Worm (Caenorhabditis elegans) whole organism, late embryonic: ENCODE results near the gene lips-3.

ENCODE experiments used
- C08G9.2 ChIP-seq: sonication (generic microtip); optimal IDR thresholded peaks from 2 replicates; lab custom pipeline; 2016; ENCODE audit warnings: mild to moderate bottlenecking, missing genetic modification characterization, moderate library complexity, missing compliant biosample characterization
- F13H6.1 ChIP-seq: sonication (generic microtip); optimal IDR thresholded peaks from 2 replicates; lab custom pipeline; 2016; ENCODE audit warnings: missing genetic modification characterization, missing compliant biosample characterization
- K09A11.1 ChIP-seq: sonication (generic microtip); optimal IDR thresholded peaks from 2 replicates; lab custom pipeline; 2017; ENCODE audit warnings: antibody characterized with exemption, mild to moderate bottlenecking, missing genetic modification characterization, missing compliant biosample characterization; ENCODE audit not compliant: insufficient read depth
- T23F11.4 ChIP-seq: fragments of 200-800 bp; sonication (Bioruptor generic); optimal IDR thresholded peaks from 2 replicates; lab custom pipeline; 2018; ENCODE audit warnings: mild to moderate bottlenecking, missing genetic modification characterization, missing compliant biosample characterization
- Y22D7AL.16 ChIP-seq: sonication (generic microtip); optimal IDR thresholded peaks from 2 replicates; lab custom pipeline; 2016; ENCODE audit warnings: missing genetic modification characterization, missing compliant biosample characterization
- ahr-1 ChIP-seq: sonication (generic microtip); optimal IDR thresholded peaks from 2 replicates; lab custom pipeline; 2016; ENCODE audit warnings: missing genetic modification characterization, missing compliant biosample characterization
- ama-1 ChIP-seq: fragments of 150-350 bp; optimal IDR thresholded peaks from 2 replicates; lab custom pipeline; 2014
- ceh-18 ChIP-seq: sonication (generic microtip); optimal IDR thresholded peaks from 2 replicates; lab custom pipeline; 2016; ENCODE audit warnings: missing genetic modification characterization, missing compliant biosample characterization
- ceh-24 ChIP-seq: sonication (generic microtip); optimal IDR thresholded peaks from 2 replicates; lab custom pipeline; 2016; ENCODE audit warnings: mild to moderate bottlenecking, missing genetic modification characterization, missing compliant biosample characterization
- ceh-30 ChIP-seq: fragments of 150-350 bp; optimal IDR thresholded peaks from 2 replicates; lab custom pipeline; 2014; ENCODE audit warnings: missing biosample characterization, missing genetic modification characterization
- ceh-31 ChIP-seq: sonication (generic microtip); optimal IDR thresholded peaks from 2 replicates; lab custom pipeline; 2016; ENCODE audit warnings: missing genetic modification characterization, missing compliant biosample characterization
- ceh-45 ChIP-seq: fragments of 200-800 bp; sonication (Bioruptor generic); IDR thresholded peaks from 2 replicates; pipeline ENCODE4 v1.3.6; 2022; ENCODE audit warnings: missing genetic modification reagents, missing genetic modification characterization, missing compliant biosample characterization
- ceh-48 ChIP-seq: sonication (generic microtip); optimal IDR thresholded peaks from 2 replicates; lab custom pipeline; 2016; ENCODE audit warnings: missing genetic modification characterization, inconsistent platforms, missing compliant biosample characterization
- ceh-6 ChIP-seq: fragments of 200-800 bp; sonication (Bioruptor generic); optimal IDR thresholded peaks from 2 replicates; lab custom pipeline; 2018; ENCODE audit warnings: mild to moderate bottlenecking, missing genetic modification characterization, missing compliant biosample characterization
- ceh-9 ChIP-seq: sonication (generic microtip); optimal IDR thresholded peaks from 2 replicates; lab custom pipeline; 2016; ENCODE audit warnings: mild to moderate bottlenecking, missing genetic modification characterization, inconsistent platforms, missing compliant biosample characterization
- che-1 ChIP-seq: sonication (generic microtip); optimal IDR thresholded peaks from 2 replicates; lab custom pipeline; 2016; ENCODE audit warnings: mild to moderate bottlenecking, missing genetic modification characterization, missing compliant biosample characterization
- dmd-4 ChIP-seq: sonication (generic microtip); optimal IDR thresholded peaks from 2 replicates; lab custom pipeline; 2016; ENCODE audit warnings: borderline replicate concordance, missing genetic modification characterization, missing compliant biosample characterization
- dve-1 ChIP-seq: sonication (generic microtip); optimal IDR thresholded peaks from 2 replicates; lab custom pipeline; 2017; ENCODE audit warnings: antibody characterized with exemption, mild to moderate bottlenecking, missing genetic modification characterization, missing compliant biosample characterization
- elt-2 ChIP-seq: sonication (generic microtip); optimal IDR thresholded peaks from 2 replicates; lab custom pipeline; 2016; ENCODE audit warnings: missing genetic modification reagents, missing genetic modification characterization, missing compliant biosample characterization
- ets-4 ChIP-seq: sonication (generic microtip); optimal IDR thresholded peaks from 2 replicates; lab custom pipeline; 2016; ENCODE audit warnings: missing genetic modification characterization, missing compliant biosample characterization
- eyg-1 ChIP-seq: sonication (generic microtip); optimal IDR thresholded peaks from 2 replicates; lab custom pipeline; 2016; ENCODE audit warnings: missing genotype, missing genetic modification characterization, missing compliant biosample characterization
- fkh-10 ChIP-seq: fragments of 150-350 bp; optimal IDR thresholded peaks from 2 replicates; lab custom pipeline; 2014; ENCODE audit warnings: missing biosample characterization, missing genetic modification reagents, missing genetic modification characterization
- fkh-6 ChIP-seq: sonication (generic microtip); optimal IDR thresholded peaks from 2 replicates; lab custom pipeline; 2016; ENCODE audit warnings: missing genetic modification characterization, missing compliant biosample characterization
- hlh-6 ChIP-seq: sonication (generic microtip); optimal IDR thresholded peaks from 2 replicates; lab custom pipeline; 2016; ENCODE audit warnings: missing genotype, missing genetic modification characterization, missing compliant biosample characterization
- lim-6 ChIP-seq: sonication (generic microtip); optimal IDR thresholded peaks from 2 replicates; lab custom pipeline; 2016; ENCODE audit warnings: missing genetic modification characterization, missing compliant biosample characterization
- nhr-232 ChIP-seq: sonication (generic microtip); optimal IDR thresholded peaks from 2 replicates; lab custom pipeline; 2016; ENCODE audit warnings: missing genetic modification characterization, missing compliant biosample characterization
- odd-2 ChIP-seq: sonication (generic microtip); optimal IDR thresholded peaks from 2 replicates; lab custom pipeline; 2017; ENCODE audit warnings: antibody characterized with exemption, mild to moderate bottlenecking, missing genetic modification characterization, missing compliant biosample characterization
- pag-3 ChIP-seq: sonication (generic microtip); optimal IDR thresholded peaks from 2 replicates; lab custom pipeline; 2016; ENCODE audit warnings: missing compliant biosample characterization, missing genetic modification characterization, borderline replicate concordance
- pat-9 ChIP-seq: fragments of 200-800 bp; sonication (Bioruptor generic); optimal IDR thresholded peaks from 2 replicates; lab custom pipeline; 2018; ENCODE audit warnings: mild to moderate bottlenecking, missing genetic modification characterization, moderate library complexity, missing compliant biosample characterization
- pha-2 ChIP-seq: sonication (generic microtip); optimal IDR thresholded peaks from 2 replicates; lab custom pipeline; 2017; ENCODE audit warnings: mild to moderate bottlenecking, missing genetic modification characterization, missing compliant biosample characterization
- pqm-1 ChIP-seq: sonication (generic microtip); optimal IDR thresholded peaks from 2 replicates; lab custom pipeline; 2016; ENCODE audit warnings: missing genetic modification characterization, missing compliant biosample characterization
- ref-2 ChIP-seq: sonication (generic microtip); optimal IDR thresholded peaks from 2 replicates; lab custom pipeline; 2016; ENCODE audit warnings: missing genetic modification characterization, missing compliant biosample characterization
- sdc-2 ChIP-seq: sonication (generic microtip); optimal IDR thresholded peaks from 2 replicates; lab custom pipeline; 2016; ENCODE audit warnings: missing genotype, missing genetic modification characterization, missing compliant biosample characterization
- sox-2 ChIP-seq: fragments of 200-800 bp; sonication (Bioruptor generic); IDR thresholded peaks from 2 replicates; pipeline ENCODE4 v1.3.6; 2022; ENCODE audit warnings: missing genetic modification reagents, missing genetic modification characterization, missing compliant biosample characterization
- sox-4 ChIP-seq: sonication (generic microtip); optimal IDR thresholded peaks from 2 replicates; lab custom pipeline; 2017; ENCODE audit warnings: mild to moderate bottlenecking, missing genetic modification characterization, inconsistent platforms, missing compliant biosample characterization
- syd-9 ChIP-seq: sonication (generic microtip); optimal IDR thresholded peaks from 2 replicates; lab custom pipeline; 2016; ENCODE audit warnings: mild to moderate bottlenecking, missing genetic modification characterization, moderate library complexity, missing compliant biosample characterization
- unc-3 ChIP-seq, 2 experiments: fragments of 200-800 bp in 1 of 2; sonication (Bioruptor generic) in 1 of 2; sonication (generic microtip) in 1 of 2; conservative IDR thresholded peaks in 1 of 2; optimal IDR thresholded peaks in 1 of 2; 2 replicates each; pipeline versions ENCODE4 v1.3.6 to Lab custom; 2016 to 2022; ENCODE audit warnings: missing compliant biosample characterization in 2 of 2, missing genetic modification characterization in 2 of 2, missing genetic modification reagents in 1 of 2
- unc-42 ChIP-seq: sonication (generic microtip); optimal IDR thresholded peaks from 2 replicates; lab custom pipeline; 2016; ENCODE audit warnings: missing genotype, missing genetic modification characterization, missing compliant biosample characterization
- unc-55 ChIP-seq: sonication (generic microtip); optimal IDR thresholded peaks from 2 replicates; lab custom pipeline; 2017; ENCODE audit warnings: missing biosample characterization, missing genetic modification reagents, missing genetic modification characterization
- unc-86 ChIP-seq: sonication (generic microtip); optimal IDR thresholded peaks from 2 replicates; lab custom pipeline; 2016; ENCODE audit warnings: missing genetic modification characterization, missing compliant biosample characterization
- zip-5 ChIP-seq: sonication (generic microtip); optimal IDR thresholded peaks from 2 replicates; lab custom pipeline; 2016; ENCODE audit warnings: missing genetic modification characterization, missing compliant biosample characterization

The lips-3 gene

DNA sequence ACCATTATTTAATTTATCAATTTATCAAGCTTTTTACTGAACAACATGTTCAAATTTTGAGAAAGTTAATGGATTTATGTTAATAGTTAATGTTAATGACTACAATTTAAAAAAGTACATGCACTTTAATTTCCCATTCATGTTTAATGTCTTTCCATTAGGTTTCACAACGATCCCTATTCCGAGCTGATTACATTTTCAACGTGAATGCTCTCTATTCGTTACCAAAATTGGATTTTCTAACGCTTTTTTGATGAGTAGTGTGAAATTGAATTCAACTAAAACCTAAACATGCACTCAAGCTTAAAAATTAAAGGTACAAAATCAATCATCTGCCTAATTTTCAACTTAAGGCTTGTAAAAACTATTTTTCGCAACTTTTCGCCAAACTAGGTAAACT lies 41.1 kb downstream of the lips-3 start:
- TF ChIP-seq unc-42 (tag; lab: Kevin White, UChicago) (peak; percentile 56), lim-6 (tag; lab: Kevin White, UChicago) (no peak)
- TF ChIP-seq, all 69 proteins: peak for 1

DNA sequence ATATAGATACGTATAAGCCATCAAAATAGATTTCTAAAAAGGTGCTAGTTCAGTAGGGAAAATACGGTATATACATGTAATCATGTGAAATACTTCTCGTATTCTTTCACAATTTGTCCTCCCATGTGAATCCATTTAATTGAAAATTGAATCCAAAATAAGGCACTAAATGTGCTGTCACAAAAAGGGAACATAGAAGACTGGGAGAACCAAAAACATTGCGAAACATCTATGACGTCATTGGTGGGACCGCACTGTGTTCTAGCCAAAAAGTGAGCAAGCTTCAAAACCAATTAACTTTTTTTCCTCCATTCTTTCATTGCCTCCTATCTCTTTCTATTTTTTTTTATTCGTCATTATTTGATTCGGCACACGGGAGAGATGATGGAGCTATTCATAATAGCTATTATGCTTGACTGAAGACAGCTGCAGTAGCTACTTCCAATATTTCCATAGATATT lies 42.1 kb downstream of the lips-3 start, which contains the start of gene cdka-1:
Gene cdka-1, plus strand, starts transcription at position 411 of the 461 bp plus-strand sequence.
- TF ChIP-seq fkh-10 (GFP tag; lab: Kevin White, UChicago) (no peak), eyg-1 (tag; lab: Kevin White, UChicago) (no peak), hlh-6 (no peak), ceh-6 (GFP tag; lab: Kevin White, UChicago) (no peak), C08G9.2 (tag; lab: Kevin White, UChicago) (no peak), ceh-31 (no peak), dmd-4 (no peak), unc-55 (GFP tag; lab: Kevin White, UChicago) (no peak), ets-4 (tag; lab: Kevin White, UChicago) (no peak), Y22D7AL.16 (tag; lab: Kevin White, UChicago) (no peak), ahr-1 (tag; lab: Kevin White, UChicago) (no peak), pqm-1 (no peak), syd-9 (tag; lab: Kevin White, UChicago) (no peak), F13H6.1 (tag; lab: Kevin White, UChicago) (no peak), ceh-45 (GFP tag; lab: Robert Waterston, UW) (no peak)

DNA sequence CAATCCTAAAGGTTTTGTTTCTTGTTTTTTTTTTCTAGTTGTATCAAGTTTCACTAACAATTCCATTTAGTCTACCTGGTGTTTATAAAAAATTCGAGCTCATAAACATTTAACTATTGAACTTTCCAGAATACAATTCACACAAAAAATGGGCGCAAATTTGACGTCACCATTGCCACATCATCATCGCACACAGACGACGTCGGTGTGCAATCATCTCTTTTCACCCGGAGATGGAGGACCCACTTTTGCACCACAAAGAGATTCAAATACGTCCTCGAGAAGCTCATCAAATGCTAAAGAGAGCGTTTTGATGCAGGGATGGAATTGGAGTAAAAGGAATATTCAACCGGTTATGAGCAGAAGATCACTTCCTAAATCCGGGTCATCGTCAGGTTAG lies 43.1 kb downstream of the lips-3 start:
- no peak for TF ChIP-seq ceh-48 (tag; lab: Kevin White, UChicago)
- no peak for TF ChIP-seq ceh-9 (tag; lab: Kevin White, UChicago)
- TF ChIP-seq K09A11.1 (tag; lab: Kevin White, UChicago) = no peak
- no peak for TF ChIP-seq T23F11.4
- TF ChIP-seq sox-4 (tag; lab: Kevin White, UChicago) = no peak
- no peak for TF ChIP-seq sox-2 (GFP tag; lab: Robert Waterston, UW)
- no peak for TF ChIP-seq dve-1 (tag; lab: Kevin White, UChicago)
- TF ChIP-seq fkh-6 (tag; lab: Kevin White, UChicago) = no peak
- no peak for TF ChIP-seq ceh-30 (tag; lab: Kevin White, UChicago)
- TF ChIP-seq nhr-232 (tag; lab: Kevin White, UChicago) = no peak
- TF ChIP-seq elt-2 (tag; lab: Kevin White, UChicago) = no peak
- no peak for TF ChIP-seq fkh-10 (GFP tag; lab: Kevin White, UChicago)
- no peak for TF ChIP-seq pat-9
- TF ChIP-seq ama-1 (lab: Kevin White, UChicago) = no peak
- TF ChIP-seq zip-5 (tag; lab: Kevin White, UChicago) = no peak
- no peak for TF ChIP-seq ceh-45 (GFP tag; lab: Robert Waterston, UW)
- no peak for TF ChIP-seq dmd-4

DNA sequence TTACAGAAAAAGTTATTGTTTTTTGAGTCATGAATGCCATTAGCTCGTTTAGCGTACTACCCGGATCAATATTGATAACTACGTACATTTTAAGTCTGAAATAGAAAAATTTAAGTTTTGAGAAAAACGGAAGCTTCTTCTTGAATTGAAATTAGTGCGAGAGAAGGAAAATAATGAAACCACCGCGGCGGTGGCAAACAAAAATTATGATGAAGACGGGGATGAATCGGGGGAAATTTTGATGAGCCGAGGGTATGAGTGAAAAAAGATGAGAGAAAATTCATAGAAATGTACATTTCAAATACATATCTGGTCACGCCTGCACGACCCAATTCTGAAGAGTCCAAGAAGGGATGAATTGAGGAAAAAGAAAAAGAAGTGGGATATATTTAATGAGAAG lies 48.9 kb downstream of the lips-3 start, which contains the start of gene T23F11.4:
Gene T23F11.4, minus strand, starts transcription at position 101 of the 400 bp plus-strand sequence.
- TF ChIP-seq unc-3 (GFP tag; conservative IDR thresholded peaks at IDR 0.05; lab: Robert Waterston, UW) (no peak), unc-3 (tag; optimal IDR thresholded peaks at IDR 0.05; lab: Kevin White, UChicago) (no peak), pag-3 (tag; lab: Kevin White, UChicago) (no peak), fkh-6 (tag; lab: Kevin White, UChicago) (no peak), sox-4 (tag; lab: Kevin White, UChicago) (no peak), ceh-30 (tag; lab: Kevin White, UChicago) (no peak), unc-86 (tag; lab: Kevin White, UChicago) (no peak), sdc-2 (no peak), C08G9.2 (tag; lab: Kevin White, UChicago) (no peak), dmd-4 (no peak), unc-55 (GFP tag; lab: Kevin White, UChicago) (no peak), che-1 (tag; lab: Kevin White, UChicago) (no peak), syd-9 (tag; lab: Kevin White, UChicago) (no peak), elt-2 (tag; lab: Kevin White, UChicago) (no peak), odd-2 (no peak), F13H6.1 (tag; lab: Kevin White, UChicago) (no peak), pha-2 (tag; lab: Kevin White, UChicago) (no peak), ref-2 (tag; lab: Kevin White, UChicago) (no peak), ceh-24 (no peak), ceh-18 (tag; lab: Kevin White, UChicago) (no peak)
